Worm (Caenorhabditis elegans): ENCODE measurements around the gene cul-1.
"Not testable (repeated sequence)": the region's sequence is repeated elsewhere in the genome, so short reads cannot be mapped to it uniquely, and the experiment has no call there.

cul-1 gene

ce11 chrIII:10470927-10471326 lies at the start of gene cul-1:
TSS of gene cul-1 (plus strand) at chrIII:10471237.
- TF ChIP-seq flt-1 (GFP tag; IDR thresholded peaks at IDR 0.05) (no peak), hmg-4 (GFP tag; optimal IDR thresholded peaks at IDR 0.05) (no peak), F13C5.2 (tag; optimal IDR thresholded peaks at IDR 0.05) (no peak), ama-1 (optimal IDR thresholded peaks at IDR 0.05) (no peak), pes-1 (GFP tag; IDR thresholded peaks at IDR 0.05) (no peak), sea-1 (GFP tag; conservative IDR thresholded peaks at IDR 0.05) (no peak), tra-4 (tag; optimal IDR thresholded peaks at IDR 0.05) (no peak), aly-1 (tag; optimal IDR thresholded peaks at IDR 0.05) (no peak), scrt-1 (GFP tag; IDR thresholded peaks at IDR 0.05) (no peak), ceh-13 (GFP tag; optimal IDR thresholded peaks at IDR 0.05) (no peak), B0310.2 (tag; optimal IDR thresholded peaks at IDR 0.05) (no peak), hmbx-1 (tag; optimal IDR thresholded peaks at IDR 0.05) (no peak)

- TF ChIP-seq tra-4 (tag; optimal IDR thresholded peaks at IDR 0.05) (no peak), B0310.2 (tag; optimal IDR thresholded peaks at IDR 0.05) (no peak)
Measured at ce11 chrIII:10421680-10422079, 49.4 kb upstream of the cul-1 start.

ce11 chrIII:10423906-10424305 lies 47.1 kb upstream of the cul-1 start, which contains the start of gene M03C11.6:
TSS of gene M03C11.6 (minus strand) at chrIII:10424006.
- no peak for TF ChIP-seq ceh-13 (GFP tag; optimal IDR thresholded peaks at IDR 0.05)
- no peak for TF ChIP-seq hmg-4 (GFP tag; optimal IDR thresholded peaks at IDR 0.05)
- TF ChIP-seq aly-1 (tag; optimal IDR thresholded peaks at IDR 0.05), result no peak
- no peak for TF ChIP-seq pes-1 (GFP tag; IDR thresholded peaks at IDR 0.05)
- TF ChIP-seq ets-7 (tag; optimal IDR thresholded peaks at IDR 0.05), result no peak
- TF ChIP-seq scrt-1 (GFP tag; IDR thresholded peaks at IDR 0.05), result no peak
- no peak for TF ChIP-seq hnd-1 (tag; optimal IDR thresholded peaks at IDR 0.05)

ce11 chrIII:10427882-10428281 lies 43.2 kb upstream of the cul-1 start, which contains the start of gene prp-3:
TSS of gene prp-3 (minus strand) at chrIII:10427982.
- TF ChIP-seq hmbx-1 (tag; optimal IDR thresholded peaks at IDR 0.05), result no peak

ce11 chrIII:10432104-10432503 lies 38.9 kb upstream of the cul-1 start:
- TF ChIP-seq ets-7 (tag; optimal IDR thresholded peaks at IDR 0.05) (no peak), hnd-1 (tag; optimal IDR thresholded peaks at IDR 0.05) (peak; percentile 46), tra-4 (tag; optimal IDR thresholded peaks at IDR 0.05) (no peak), hmg-4 (GFP tag; optimal IDR thresholded peaks at IDR 0.05) (peak; percentile 71), ama-1 (optimal IDR thresholded peaks at IDR 0.05) (no peak), pes-1 (GFP tag; IDR thresholded peaks at IDR 0.05) (peak; percentile 74), ceh-36 (tag; optimal IDR thresholded peaks at IDR 0.05) (peak; percentile 76), B0310.2 (tag; optimal IDR thresholded peaks at IDR 0.05) (no peak), ceh-13 (GFP tag; optimal IDR thresholded peaks at IDR 0.05) (peak; percentile 57), tbx-11 (GFP tag; IDR thresholded peaks at IDR 0.05) (0 out of 2 replicates have a peak, but pooled peaks have one; percentile 49), F13C5.2 (tag; optimal IDR thresholded peaks at IDR 0.05) (peak; percentile 81), aly-1 (tag; optimal IDR thresholded peaks at IDR 0.05) (peak; percentile 45), flt-1 (GFP tag; IDR thresholded peaks at IDR 0.05) (peak; percentile 61; the same call in 1 of the 2 replicates), sea-1 (GFP tag; conservative IDR thresholded peaks at IDR 0.05) (peak; percentile 84), hmbx-1 (tag; optimal IDR thresholded peaks at IDR 0.05) (no peak), scrt-1 (GFP tag; IDR thresholded peaks at IDR 0.05) (peak; percentile 66; the same call in 1 of the 2 replicates), tbx-37 (GFP tag; conservative IDR thresholded peaks at IDR 0.05) (peak; percentile 61; the same call in 1 of the 2 replicates)

ce11 chrIII:10435938-10436842 lies 34.8 kb upstream of the cul-1 start, which contains the start of the genes smrd-1 and enu-3.1:
TSS of gene smrd-1 (minus strand) at chrIII:10435988.
TSS of gene enu-3.1 (plus strand) at chrIII:10436276.
- TF ChIP-seq pes-1 (GFP tag; IDR thresholded peaks at IDR 0.05) (peak; percentile 57; the same call in 1 of the 2 replicates), tbx-37 (GFP tag; conservative IDR thresholded peaks at IDR 0.05) (peak; percentile 59; the same call in 1 of the 2 replicates), scrt-1 (GFP tag; IDR thresholded peaks at IDR 0.05) (peak; percentile 37; the same call in 1 of the 2 replicates)

- not testable (repeated sequence) for TF ChIP-seq ama-1 (optimal IDR thresholded peaks at IDR 0.05); ceh-36 (tag; optimal IDR thresholded peaks at IDR 0.05); sea-1 (GFP tag; conservative IDR thresholded peaks at IDR 0.05)
Measured at ce11 chrIII:10438780-10439179, 32.3 kb upstream of the cul-1 start, which contains the start of gene H04D03.6. TSS of gene H04D03.6 (minus strand) at chrIII:10438880.

ce11 chrIII:10442355-10443140 lies 28.5 kb upstream of the cul-1 start, which contains the start of the genes H04D03.2 and ecps-2:
TSS of gene H04D03.2 (minus strand) at chrIII:10442405.
TSS of gene ecps-2 (plus strand) at chrIII:10443090.
- TF ChIP-seq tbx-11 (GFP tag; IDR thresholded peaks at IDR 0.05) (no peak), scrt-1 (GFP tag; IDR thresholded peaks at IDR 0.05) (no peak), flt-1 (GFP tag; IDR thresholded peaks at IDR 0.05) (no peak), F13C5.2 (tag; optimal IDR thresholded peaks at IDR 0.05) (no peak), hmg-4 (GFP tag; optimal IDR thresholded peaks at IDR 0.05) (no peak), ets-7 (tag; optimal IDR thresholded peaks at IDR 0.05) (no peak), tra-4 (tag; optimal IDR thresholded peaks at IDR 0.05) (no peak), pes-1 (GFP tag; IDR thresholded peaks at IDR 0.05) (no peak), ceh-13 (GFP tag; optimal IDR thresholded peaks at IDR 0.05) (no peak), sea-1 (GFP tag; conservative IDR thresholded peaks at IDR 0.05) (no peak), tbx-37 (GFP tag; conservative IDR thresholded peaks at IDR 0.05) (no peak), aly-1 (tag; optimal IDR thresholded peaks at IDR 0.05) (no peak)

Measured in whole organism, early embryonic.